Worm (Caenorhabditis elegans): ENCODE measurements around the gene adah-1.

DNA sequence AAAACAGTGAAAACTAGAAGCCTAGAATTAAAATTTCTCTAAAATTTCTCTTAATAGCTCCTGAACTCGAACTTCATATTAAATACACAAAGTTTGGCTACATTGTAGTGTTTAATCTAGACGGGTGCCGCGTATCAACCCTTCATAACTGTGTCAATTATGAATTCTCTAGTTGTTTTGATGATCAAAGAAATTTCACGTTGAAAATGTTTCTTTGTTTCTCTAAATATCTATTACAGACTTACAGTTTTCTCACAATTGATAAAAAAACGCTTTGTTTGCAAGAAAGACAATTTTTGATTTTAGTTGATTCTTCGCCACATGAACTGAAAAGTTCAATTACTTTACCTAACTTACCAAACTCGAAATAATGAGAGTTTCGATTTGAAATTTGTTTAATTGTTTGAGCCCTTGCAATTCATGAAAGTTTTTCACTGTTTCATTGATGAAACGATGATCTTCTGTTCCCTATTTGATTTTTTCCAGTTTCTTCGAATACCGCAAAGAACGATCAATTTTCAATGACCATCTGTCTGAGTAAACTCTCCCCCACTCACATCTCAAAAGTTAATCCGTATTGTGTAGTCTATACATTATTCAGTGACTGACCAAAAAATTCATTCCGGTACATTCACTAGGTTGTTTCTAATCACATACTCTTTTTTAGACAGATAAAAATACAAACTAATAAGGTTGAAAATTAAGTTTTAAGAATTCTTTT lies 22.8 kb downstream of the adah-1 start:
- TF ChIP-seq ztf-11 (tag; optimal IDR thresholded peaks at IDR 0.05) (no peak), skn-1 (tag; optimal IDR thresholded peaks at IDR 0.05) (no peak), lin-39 (tag; optimal IDR thresholded peaks at IDR 0.05) (no peak)
